Fruit fly (Drosophila melanogaster) whole organism, embryonic: ENCODE measurements around the gene CG8673.

ENCODE experiments used
- Asciz ChIP-seq: fragments of 200-800 bp; sonication (Bioruptor generic); optimal IDR thresholded peaks from 2 replicates; lab custom pipeline; 2017; ENCODE audit warnings: missing biosample characterization, mild to moderate bottlenecking, missing genetic modification characterization, missing genetic modification reagents
- CG10543 ChIP-seq: fragments of 200-800 bp; sonication (Bioruptor generic); optimal IDR thresholded peaks from 3 replicates; lab custom pipeline; 2017; ENCODE audit warnings: missing biosample characterization, mild to moderate bottlenecking, missing genetic modification characterization, moderate library complexity
- CG11456 ChIP-seq: fragments of 200-800 bp; sonication (Bioruptor generic); IDR thresholded peaks from 3 replicates; pipeline ENCODE4 v1.3.6; 2022; ENCODE audit warnings: missing biosample characterization, missing genetic modification characterization
- CG11504 ChIP-seq: fragments of 200-800 bp; sonication (Bioruptor generic); optimal IDR thresholded peaks from 3 replicates; lab custom pipeline; 2019; ENCODE audit warnings: missing biosample characterization, mild to moderate bottlenecking, missing genetic modification characterization, moderate library complexity
- CG12391 ChIP-seq: fragments of 200-800 bp; sonication (Bioruptor generic); optimal IDR thresholded peaks from 3 replicates; lab custom pipeline; 2018; ENCODE audit warnings: missing biosample characterization, mild to moderate bottlenecking, missing genetic modification characterization, moderate library complexity
- CG12659 ChIP-seq: fragments of 200-800 bp; sonication (Bioruptor generic); optimal IDR thresholded peaks from 3 replicates; lab custom pipeline; 2017; ENCODE audit warnings: mild to moderate bottlenecking, missing biosample characterization, missing genetic modification reagents, missing genetic modification characterization
- CG14710 ChIP-seq: fragments of 200-800 bp; sonication (Bioruptor generic); optimal IDR thresholded peaks from 3 replicates; lab custom pipeline; 2019; ENCODE audit warnings: missing biosample characterization, mild to moderate bottlenecking, missing genetic modification characterization, moderate library complexity
- CG14965 ChIP-seq: fragments of 200-800 bp; sonication (Bioruptor generic); optimal IDR thresholded peaks from 2 replicates; lab custom pipeline; 2016; ENCODE audit warnings: missing biosample characterization, missing genetic modification characterization, borderline replicate concordance
- CG30403 ChIP-seq: fragments of 200-800 bp; sonication (Bioruptor generic); optimal IDR thresholded peaks from 3 replicates; lab custom pipeline; 2016; ENCODE audit warnings: missing biosample characterization, missing genetic modification characterization
- CG30431 ChIP-seq: fragments of 200-800 bp; sonication (Bioruptor generic); optimal IDR thresholded peaks from 2 replicates; lab custom pipeline; 2017; ENCODE audit warnings: missing biosample characterization, missing genetic modification characterization
- CG31365 ChIP-seq: fragments of 200-800 bp; sonication (Bioruptor generic); optimal IDR thresholded peaks from 2 replicates; lab custom pipeline; 2018; ENCODE audit warnings: missing biosample characterization, mild to moderate bottlenecking, missing genetic modification characterization
- CG31388 ChIP-seq: fragments of 200-800 bp; sonication (Bioruptor generic); optimal IDR thresholded peaks from 2 replicates; lab custom pipeline; 2016; ENCODE audit warnings: missing biosample characterization, missing genetic modification characterization
- CG3726 ChIP-seq: fragments of 200-800 bp; sonication (Bioruptor generic); IDR thresholded peaks from 3 replicates; pipeline ENCODE4, ENCODE4 v1.3.6; 2022; ENCODE audit warnings: missing biosample characterization, missing genetic modification characterization
- CG7372 ChIP-seq: fragments of 200-800 bp; sonication (Bioruptor generic); IDR thresholded peaks from 2 replicates; pipeline ENCODE4 v1.3.6; 2022; ENCODE audit warnings: missing biosample characterization, missing genetic modification characterization
- CG8478 ChIP-seq: fragments of >200 bp; optimal IDR thresholded peaks from 2 replicates; lab custom pipeline; 2018
- CG9727 ChIP-seq: fragments of 200-800 bp; sonication (Bioruptor generic); optimal IDR thresholded peaks from 3 replicates; lab custom pipeline; 2017; ENCODE audit warnings: missing biosample characterization, mild to moderate bottlenecking, missing genetic modification characterization
- CoRest ChIP-seq: fragments of 200-800 bp; sonication (Bioruptor generic); optimal IDR thresholded peaks from 3 replicates; lab custom pipeline; 2018; ENCODE audit warnings: missing biosample characterization, mild to moderate bottlenecking, missing genetic modification characterization, moderate library complexity
- Dad ChIP-seq: fragments of 200-800 bp; sonication (Bioruptor generic); optimal IDR thresholded peaks from 3 replicates; lab custom pipeline; 2016; ENCODE audit warnings: missing biosample characterization, missing genetic modification characterization
- Dip2 ChIP-seq: fragments of 200-800 bp; sonication (Bioruptor generic); IDR thresholded peaks from 2 replicates; pipeline ENCODE4 v1.3.6; 2022; ENCODE audit warnings: missing biosample characterization, missing genetic modification characterization
- Elba2 ChIP-seq: fragments of 200-800 bp; sonication (Bioruptor generic); optimal IDR thresholded peaks from 3 replicates; lab custom pipeline; 2016; ENCODE audit warnings: missing biosample characterization, missing genetic modification characterization
- Fer2 ChIP-seq: fragments of 200-800 bp; sonication (Bioruptor generic); optimal IDR thresholded peaks from 2 replicates; lab custom pipeline; 2018; ENCODE audit warnings: missing biosample characterization, mild to moderate bottlenecking, missing genetic modification characterization, moderate library complexity
- H15 ChIP-seq: fragments of 200-800 bp; sonication (Bioruptor generic); IDR thresholded peaks from 3 replicates; pipeline ENCODE4 v1.3.6; 2022; ENCODE audit warnings: missing biosample characterization, missing genetic modification characterization
- Hmr ChIP-seq: fragments of 200-800 bp; sonication (Bioruptor generic); optimal IDR thresholded peaks from 3 replicates; lab custom pipeline; 2017; ENCODE audit warnings: mild to moderate bottlenecking, missing biosample characterization, missing genetic modification reagents, missing genetic modification characterization
- Hr78 ChIP-seq, 2 experiments: fragments of 200-800 bp in 1 of 2; fragments of >200 bp in 1 of 2; sonication (Bioruptor generic) in 1 of 2; optimal IDR thresholded peaks; 2 replicates each; lab custom pipeline; 2017 to 2019; ENCODE audit warnings: missing biosample characterization in 2 of 2, missing genetic modification characterization in 2 of 2, mild to moderate bottlenecking in 1 of 2, moderate library complexity in 1 of 2
- NfI ChIP-seq: fragments of 200-800 bp; sonication (Bioruptor generic); optimal IDR thresholded peaks from 3 replicates; lab custom pipeline; 2018; ENCODE audit warnings: missing biosample characterization, mild to moderate bottlenecking, missing genetic modification characterization, moderate library complexity
- Opbp ChIP-seq: fragments of 200-800 bp; sonication (Bioruptor generic); IDR thresholded peaks from 3 replicates; pipeline ENCODE4 v1.3.6; 2022; ENCODE audit warnings: missing biosample characterization, missing genetic modification characterization; ENCODE audit not compliant: partially characterized antibody
- Rfx ChIP-seq: fragments of 200-800 bp; sonication (Bioruptor generic); IDR thresholded peaks from 2 replicates; pipeline ENCODE4 v1.3.6; 2022; ENCODE audit warnings: missing biosample characterization, missing genetic modification characterization
- Taf1 ChIP-seq: fragments of 200-800 bp; sonication (Bioruptor generic); IDR thresholded peaks from 2 replicates; pipeline ENCODE4 v1.3.6; 2022; ENCODE audit warnings: missing biosample characterization, missing genetic modification characterization
- Tbp ChIP-seq: fragments of >200 bp; optimal IDR thresholded peaks from 2 replicates; lab custom pipeline; 2018; ENCODE audit warnings: missing biosample characterization, missing genetic modification characterization
- al ChIP-seq: fragments of 200-800 bp; sonication (Bioruptor generic); IDR thresholded peaks from 2 replicates; pipeline ENCODE4 v1.3.6; 2022; ENCODE audit warnings: missing biosample characterization, missing genetic modification characterization
- az2 ChIP-seq: fragments of 200-800 bp; sonication (Bioruptor generic); optimal IDR thresholded peaks from 3 replicates; lab custom pipeline; 2016; ENCODE audit warnings: missing biosample characterization, missing genetic modification characterization
- bsh ChIP-seq, 2 experiments: fragments of 200-800 bp; sonication (Bioruptor generic); optimal IDR thresholded peaks; 2 replicates each; lab custom pipeline; 2017 to 2018; ENCODE audit warnings: mild to moderate bottlenecking in 2 of 2, missing biosample characterization in 2 of 2, missing genetic modification characterization in 2 of 2, moderate library complexity in 1 of 2
- chif ChIP-seq, 2 experiments: fragments of 200-800 bp; sonication (Bioruptor generic); optimal IDR thresholded peaks; 3 replicates each; lab custom pipeline; 2016; ENCODE audit warnings: missing biosample characterization in 2 of 2, missing genetic modification characterization in 2 of 2
- chn ChIP-seq: fragments of 200-800 bp; sonication (Bioruptor generic); optimal IDR thresholded peaks from 2 replicates; lab custom pipeline; 2016; ENCODE audit warnings: missing biosample characterization, missing genetic modification characterization
- ci ChIP-seq: fragments of 200-800 bp; sonication (Bioruptor generic); IDR thresholded peaks from 3 replicates; pipeline ENCODE4 v1.3.6; 2022; ENCODE audit warnings: missing biosample characterization, missing genetic modification characterization
- fd3F ChIP-seq: fragments of 200-800 bp; sonication (Bioruptor generic); optimal IDR thresholded peaks from 2 replicates; lab custom pipeline; 2018; ENCODE audit warnings: missing biosample characterization, mild to moderate bottlenecking, missing genetic modification characterization, moderate library complexity
- ftz-f1 ChIP-seq: fragments of 200-800 bp; sonication (Bioruptor generic); optimal IDR thresholded peaks from 2 replicates; lab custom pipeline; 2016; ENCODE audit warnings: missing biosample characterization, missing genetic modification characterization
- gfzf ChIP-seq: fragments of 200-800 bp; sonication (Bioruptor generic); optimal IDR thresholded peaks from 2 replicates; lab custom pipeline; 2016; ENCODE audit warnings: missing biosample characterization, mild to moderate bottlenecking, missing genetic modification characterization, moderate library complexity
- grau ChIP-seq: fragments of 200-800 bp; optimal IDR thresholded peaks from 3 replicates; lab custom pipeline; 2019; ENCODE audit warnings: missing biosample characterization, mild to moderate bottlenecking, missing genetic modification characterization, moderate library complexity
- lola ChIP-seq, 3 experiments: fragments of >200 bp in 2 of 3; fragments of 200-800 bp in 1 of 3; sonication (Bioruptor generic) in 1 of 3; optimal IDR thresholded peaks; 2 replicates each; lab custom pipeline; 2017 to 2019; ENCODE audit warnings: missing biosample characterization in 3 of 3, missing genetic modification characterization in 3 of 3, mild to moderate bottlenecking in 1 of 3, moderate library complexity in 1 of 3
- lov ChIP-seq, 2 experiments: fragments of 200-800 bp in 1 of 2; fragments of >200 bp in 1 of 2; sonication (Bioruptor generic) in 1 of 2; IDR thresholded peaks in 1 of 2; optimal IDR thresholded peaks in 1 of 2; 2 replicates in 1 of 2; 3 replicates in 1 of 2; pipeline versions ENCODE4 v1.3.6 to Lab custom; 2017 to 2022; ENCODE audit warnings: missing biosample characterization in 1 of 2, missing genetic modification characterization in 1 of 2
- mirr ChIP-seq: fragments of 200-800 bp; sonication (Bioruptor generic); optimal IDR thresholded peaks from 3 replicates; lab custom pipeline; 2018; ENCODE audit warnings: missing biosample characterization, mild to moderate bottlenecking, missing genetic modification characterization
- otp ChIP-seq: fragments of 200-800 bp; sonication (Bioruptor generic); IDR thresholded peaks from 3 replicates; pipeline ENCODE4, ENCODE4 v1.3.6; 2022; ENCODE audit warnings: missing biosample characterization, missing genetic modification characterization
- pzg ChIP-seq: fragments of 200-800 bp; sonication (Bioruptor generic); optimal IDR thresholded peaks from 3 replicates; lab custom pipeline; 2018; ENCODE audit warnings: missing biosample characterization, mild to moderate bottlenecking, missing genetic modification characterization, moderate library complexity
- row ChIP-seq: fragments of 200-800 bp; sonication (Bioruptor generic); IDR thresholded peaks from 3 replicates; pipeline ENCODE4 v1.3.6; 2022; ENCODE audit warnings: missing biosample characterization, missing genetic modification characterization
- seq ChIP-seq: fragments of 200-800 bp; sonication (Bioruptor generic); IDR thresholded peaks from 2 replicates; pipeline ENCODE4 v1.3.6; 2022; ENCODE audit warnings: missing biosample characterization, missing genetic modification characterization
- twi ChIP-seq: fragments of 200-800 bp; optimal IDR thresholded peaks from 2 replicates; lab custom pipeline; 2019; ENCODE audit warnings: missing biosample characterization, mild to moderate bottlenecking, missing genetic modification characterization, moderate library complexity
- wek ChIP-seq: fragments of 200-800 bp; sonication (Bioruptor generic); optimal IDR thresholded peaks from 3 replicates; lab custom pipeline; 2018; ENCODE audit warnings: missing biosample characterization, mild to moderate bottlenecking, missing genetic modification characterization, moderate library complexity
- yki ChIP-seq: fragments of >200 bp; optimal IDR thresholded peaks from 3 replicates; lab custom pipeline; 2018
- zfh1 ChIP-seq: fragments of 200-800 bp; sonication (Bioruptor generic); IDR thresholded peaks from 3 replicates; pipeline ENCODE4 v1.3.6; 2022; ENCODE audit warnings: missing biosample characterization, missing genetic modification characterization

CG8673 gene

dm6 chr2L:8164219-8164618, 40.1 kb downstream of the CG8673 start (continued):
- no peak for TF ChIP-seq pzg (GFP tag; lab: Kevin White, UChicago)
- no peak for TF ChIP-seq al (GFP tag; lab: Robert Waterston, UW)
- TF ChIP-seq Hr78 (GFP tag; optimal IDR thresholded peaks at IDR 0.05; lab: Kevin White, UChicago), result no peak
- TF ChIP-seq ci, result peak; percentile 93
- peak in 1 of 2 experiments; percentile 90 for TF ChIP-seq bsh (GFP tag; optimal IDR thresholded peaks at IDR 0.05; lab: Kevin White, UChicago)
- TF ChIP-seq Opbp, result no peak
- TF ChIP-seq CG11504 (tag; lab: Kevin White, UChicago), result peak; percentile 75
- TF ChIP-seq CG11456 (GFP tag; lab: Robert Waterston, UW), result no peak
- peak; percentile 52 for TF ChIP-seq az2 (GFP tag; lab: Kevin White, UChicago)
- TF ChIP-seq CG7372 (GFP tag; lab: Robert Waterston, UW), result no peak
- peak; percentile 91 for TF ChIP-seq wek (GFP tag; lab: Kevin White, UChicago)
- TF ChIP-seq CG14710, result peak; percentile 88
- no peak for TF ChIP-seq yki
- TF ChIP-seq Rfx (GFP tag; lab: Robert Waterston, UW), result peak; percentile 53; the same call in 1 of the 2 replicates
- TF ChIP-seq row (GFP tag; lab: Robert Waterston, UW), result no peak
- peak; percentile 97 for TF ChIP-seq Asciz (GFP tag; lab: Kevin White, UChicago)
- TF ChIP-seq CG31388 (GFP tag; lab: Kevin White, UChicago), result peak; percentile 7
- peak; percentile 39 for TF ChIP-seq mirr (GFP tag; lab: Kevin White, UChicago)
- TF ChIP-seq twi (tag; lab: Kevin White, UChicago), result peak; percentile 81
- TF ChIP-seq lov (optimal IDR thresholded peaks at IDR 0.05; lab: Kevin White, UChicago), result no peak
- TF ChIP-seq lov (GFP tag; IDR thresholded peaks at IDR 0.05; lab: Robert Waterston, UW), result peak; percentile 90
- TF ChIP-seq CG10543 (GFP tag; lab: Kevin White, UChicago), result peak; percentile 61
- TF ChIP-seq ftz-f1 (GFP tag; lab: Kevin White, UChicago), result no peak
- no peak for TF ChIP-seq Dip2 (GFP tag; lab: Robert Waterston, UW)
- no peak for TF ChIP-seq CG8478
- no peak for TF ChIP-seq Taf1 (GFP tag; lab: Robert Waterston, UW)
- TF ChIP-seq lola (GFP tag; optimal IDR thresholded peaks at IDR 0.05; lab: Kevin White, UChicago), result peak in 1 of 3 experiments; percentile 78
- peak; percentile 51 for TF ChIP-seq chn (GFP tag; lab: Kevin White, UChicago)
- peak; percentile 11 for TF ChIP-seq CG30403 (GFP tag; lab: Kevin White, UChicago)
- TF ChIP-seq NfI (GFP tag; lab: Kevin White, UChicago), result peak; percentile 32
- TF ChIP-seq CG31365 (tag; lab: Kevin White, UChicago), result peak; percentile 50
- TF ChIP-seq CG30431 (GFP tag; lab: Kevin White, UChicago), result peak; percentile 70
- TF ChIP-seq otp (GFP tag; lab: Robert Waterston, UW), result peak; percentile 86; the same call in 2 of the 3 replicates
- TF ChIP-seq zfh1 (GFP tag; lab: Robert Waterston, UW), result peak; percentile 88
- no peak for TF ChIP-seq Elba2 (GFP tag; lab: Kevin White, UChicago)
- no peak for TF ChIP-seq Tbp (GFP tag; lab: Kevin White, UChicago)
- TF ChIP-seq CG9727 (GFP tag; lab: Kevin White, UChicago), result peak; percentile 91
- TF ChIP-seq chif (GFP tag; optimal IDR thresholded peaks at IDR 0.05; lab: Kevin White, UChicago), result peak; percentile 71 to 79
- peak; percentile 81 for TF ChIP-seq Hmr (GFP tag; lab: Kevin White, UChicago)
- TF ChIP-seq gfzf (GFP tag; lab: Kevin White, UChicago), result no peak
- peak; percentile 54 for TF ChIP-seq CG12391
- peak; percentile 54 for TF ChIP-seq Fer2
- peak; percentile 50; the same call in 1 of the 3 replicates for TF ChIP-seq H15 (GFP tag; lab: Robert Waterston, UW)
- peak; percentile 41; the same call in 1 of the 2 replicates for TF ChIP-seq seq
- TF ChIP-seq CoRest (tag; lab: Kevin White, UChicago), result peak; percentile 73
- peak; percentile 64 for TF ChIP-seq CG14965 (GFP tag; lab: Kevin White, UChicago)
- TF ChIP-seq Dad (GFP tag; lab: Kevin White, UChicago), result peak; percentile 4
- peak; percentile 73 for TF ChIP-seq CG12659 (GFP tag; lab: Kevin White, UChicago)
- TF ChIP-seq grau (tag; lab: Kevin White, UChicago), result peak; percentile 48
- peak; percentile 66 for TF ChIP-seq fd3F (GFP tag; lab: Kevin White, UChicago)
- 0 out of 3 replicates have a peak, but pooled peaks have one; percentile 31 for TF ChIP-seq CG3726
